Worm (Caenorhabditis elegans) whole organism, young adult: ENCODE measurements around the gene emc-6.

Experiments
- B0336.3 ChIP-seq: fragments of 200-800 bp; sonication (Bioruptor generic); IDR thresholded peaks from 2 replicates; pipeline ENCODE4 v1.3.6; 2022; ENCODE audit warnings: missing genetic modification characterization, missing compliant biosample characterization
- ceh-40 ChIP-seq: fragments of 200-800 bp; sonication (Bioruptor generic); IDR thresholded peaks from 2 replicates; pipeline ENCODE4 v1.3.6; 2022; ENCODE audit warnings: missing genetic modification characterization, missing compliant biosample characterization
- dpl-1 ChIP-seq: fragments of 150-350 bp; optimal IDR thresholded peaks from 2 replicates; lab custom pipeline; 2014; ENCODE audit warnings: missing biosample characterization, missing genetic modification reagents, missing genetic modification characterization
- fkh-3 ChIP-seq: sonication (generic microtip); optimal IDR thresholded peaks from 2 replicates; lab custom pipeline; 2016; ENCODE audit warnings: mild to moderate bottlenecking, missing genetic modification characterization, missing compliant biosample characterization
- hmg-1.2 ChIP-seq: fragments of 200-800 bp; sonication (Bioruptor generic); IDR thresholded peaks from 2 replicates; pipeline ENCODE4 v1.3.6; 2022; ENCODE audit warnings: missing genetic modification reagents, missing genetic modification characterization, missing compliant biosample characterization
- lin-35 ChIP-seq, 3 experiments: fragments of 150-350 bp in 2 of 3; sonication (generic microtip) in 1 of 3; optimal IDR thresholded peaks; 2 replicates each; lab custom pipeline; 2014 to 2018; ENCODE audit warnings: missing biosample characterization in 3 of 3, missing genetic modification characterization in 3 of 3, missing genetic modification reagents in 3 of 3
- lsy-27 ChIP-seq: sonication (generic microtip); optimal IDR thresholded peaks from 2 replicates; lab custom pipeline; 2017; ENCODE audit warnings: missing genetic modification characterization, mild to moderate bottlenecking, missing compliant biosample characterization, antibody characterized with exemption, missing genotype, borderline replicate concordance; ENCODE audit not compliant: insufficient read depth
- mes-4 ChIP-seq: sonication (generic microtip); optimal IDR thresholded peaks from 2 replicates; lab custom pipeline; 2016; ENCODE audit warnings: missing genotype, missing genetic modification characterization, missing compliant biosample characterization
- pha-4 ChIP-seq: fragments of 150-350 bp; sonication (generic microtip); optimal IDR thresholded peaks from 2 replicates; lab custom pipeline; 2014; ENCODE audit warnings: missing biosample characterization, missing genetic modification reagents, missing genetic modification characterization
- snpc-4 ChIP-seq, 5 experiments: fragments of 150-350 bp in 1 of 5; sonication (generic microtip) in 4 of 5; optimal IDR thresholded peaks; 2 replicates each; lab custom pipeline; 2014 to 2018; ENCODE audit warnings: missing genetic modification characterization in 5 of 5, missing biosample characterization in 3 of 5, antibody characterized with exemption in 2 of 5, mild to moderate bottlenecking in 2 of 5, missing compliant biosample characterization in 2 of 5, missing genotype in 2 of 5, moderate library complexity in 2 of 5, missing genetic modification reagents in 1 of 5
- sptf-2 ChIP-seq: fragments of 200-800 bp; sonication (Bioruptor generic); optimal IDR thresholded peaks from 2 replicates; lab custom pipeline; 2018; ENCODE audit warnings: mild to moderate bottlenecking, missing genetic modification characterization, missing compliant biosample characterization
- unc-130 ChIP-seq: sonication (generic microtip); optimal IDR thresholded peaks from 2 replicates; lab custom pipeline; 2016; ENCODE audit warnings: missing genetic modification reagents, missing genetic modification characterization, missing compliant biosample characterization
- unc-62 ChIP-seq: fragments of 150-350 bp; optimal IDR thresholded peaks from 2 replicates; lab custom pipeline; 2014; ENCODE audit warnings: missing biosample characterization, missing genetic modification reagents, missing genetic modification characterization
- ztf-6 ChIP-seq: fragments of 200-800 bp; sonication (Bioruptor generic); IDR thresholded peaks from 2 replicates; pipeline ENCODE4 v1.3.6; 2022; ENCODE audit warnings: missing genetic modification reagents, missing genetic modification characterization, missing compliant biosample characterization

DNA sequence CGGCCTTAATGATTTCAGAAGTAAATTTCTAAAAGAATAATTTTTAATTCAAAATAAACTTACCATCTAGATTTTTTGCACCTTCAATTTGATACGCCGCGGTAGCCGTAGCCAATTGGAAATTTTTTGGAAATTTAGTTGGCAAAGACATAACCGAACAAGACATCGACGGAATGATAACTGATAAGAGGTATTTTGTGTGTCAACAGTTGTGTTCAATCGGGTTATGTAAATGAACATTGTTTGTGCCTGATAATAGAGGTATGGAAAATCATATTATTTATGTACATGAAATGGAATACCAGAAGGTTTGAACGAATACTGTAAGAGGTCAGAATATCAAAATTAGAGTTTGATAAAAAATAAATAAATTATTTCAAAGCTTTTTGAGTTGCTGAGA is 38.3 kb upstream of the emc-6 start, which contains the start of gene klo-1:
- TF ChIP-seq snpc-4 (GFP tag; optimal IDR thresholded peaks at IDR 0.05; lab: Kevin White, UChicago) (no peak), snpc-4 (tag; optimal IDR thresholded peaks at IDR 0.05; lab: Kevin White, UChicago) (no peak), ztf-6 (GFP tag; lab: Robert Waterston, UW) (no peak), lin-35 (GFP tag; optimal IDR thresholded peaks at IDR 0.05; lab: Kevin White, UChicago) (no peak), unc-130 (GFP tag; lab: Kevin White, UChicago) (no peak), lsy-27 (tag; lab: Kevin White, UChicago) (no peak), mes-4 (tag; lab: Kevin White, UChicago) (no peak), unc-62 (no peak), ceh-40 (GFP tag; lab: Robert Waterston, UW) (no peak), fkh-3 (tag; lab: Kevin White, UChicago) (no peak), sptf-2 (no peak), B0336.3 (GFP tag; lab: Robert Waterston, UW) (no peak), hmg-1.2 (GFP tag; lab: Robert Waterston, UW) (no peak), pha-4 (tag; lab: Kevin White, UChicago) (no peak), dpl-1 (GFP tag; lab: Kevin White, UChicago) (no peak)
